Worm (Caenorhabditis elegans) whole organism, young adult: ENCODE results near the gene suf-1.

ENCODE experiments used
- C06A6.2 ChIP-seq: fragments of 200-800 bp; sonication (Bioruptor generic); conservative IDR thresholded peaks from 2 replicates; pipeline ENCODE4 v1.3.6; 2022; ENCODE audit warnings: missing genetic modification characterization, missing compliant biosample characterization
- F10E7.11 ChIP-seq: sonication (generic microtip); optimal IDR thresholded peaks from 2 replicates; lab custom pipeline; 2017; ENCODE audit warnings: mild to moderate bottlenecking, missing genetic modification characterization, moderate library complexity, missing compliant biosample characterization
- F23B12.7 ChIP-seq: sonication (generic microtip); optimal IDR thresholded peaks from 2 replicates; lab custom pipeline; 2017; ENCODE audit warnings: missing genetic modification characterization, mild to moderate bottlenecking, missing compliant biosample characterization, antibody characterized with exemption, moderate library complexity; ENCODE audit not compliant: insufficient read depth
- Y53F4B.3 ChIP-seq: fragments of 200-800 bp; sonication (Bioruptor generic); IDR thresholded peaks from 2 replicates; pipeline ENCODE4 v1.3.6; 2022; ENCODE audit warnings: missing genetic modification reagents, missing genetic modification characterization, missing compliant biosample characterization
- Y53G8AR.9 ChIP-seq: fragments of 200-800 bp; sonication (Bioruptor generic); conservative IDR thresholded peaks from 2 replicates; pipeline ENCODE4 v1.3.6; 2022; ENCODE audit warnings: missing genetic modification reagents, missing genetic modification characterization, missing compliant biosample characterization
- ZK185.1 ChIP-seq: sonication (generic microtip); optimal IDR thresholded peaks from 2 replicates; lab custom pipeline; 2016; ENCODE audit warnings: mild to moderate bottlenecking, missing genetic modification characterization, missing compliant biosample characterization; ENCODE audit not compliant: poor library complexity, severe bottlenecking
- ama-1 ChIP-seq, 3 experiments: fragments of 150-350 bp in 1 of 3; sonication (generic microtip) in 2 of 3; optimal IDR thresholded peaks; 2 replicates each; lab custom pipeline; 2014 to 2018; ENCODE audit warnings: missing biosample characterization in 2 of 3, missing genetic modification characterization in 2 of 3, missing genetic modification reagents in 2 of 3
- attf-5 ChIP-seq: fragments of 200-800 bp; sonication (Bioruptor generic); optimal IDR thresholded peaks from 2 replicates; lab custom pipeline; 2018; ENCODE audit warnings: mild to moderate bottlenecking, missing genetic modification characterization, missing compliant biosample characterization
- attf-6 ChIP-seq: fragments of 200-800 bp; sonication (Bioruptor generic); IDR thresholded peaks from 2 replicates; pipeline ENCODE4 v1.3.6; 2022; ENCODE audit warnings: missing genetic modification reagents, missing genetic modification characterization, missing compliant biosample characterization
- cebp-1 ChIP-seq, 2 experiments: fragments of 200-800 bp in 1 of 2; sonication (Bioruptor generic) in 1 of 2; sonication (generic microtip) in 1 of 2; IDR thresholded peaks in 1 of 2; optimal IDR thresholded peaks in 1 of 2; 2 replicates each; pipeline versions ENCODE4 v1.3.6 to Lab custom; 2017 to 2022; ENCODE audit warnings: missing compliant biosample characterization in 2 of 2, missing genetic modification characterization in 2 of 2, mild to moderate bottlenecking in 1 of 2, missing genetic modification reagents in 1 of 2, moderate library complexity in 1 of 2
- ceh-79 ChIP-seq: sonication (generic microtip); optimal IDR thresholded peaks from 2 replicates; lab custom pipeline; 2017; ENCODE audit warnings: mild to moderate bottlenecking, missing genetic modification characterization, missing compliant biosample characterization
- chd-7 ChIP-seq: sonication (generic microtip); optimal IDR thresholded peaks from 2 replicates; lab custom pipeline; 2016; ENCODE audit warnings: mild to moderate bottlenecking, missing genetic modification characterization, moderate library complexity, missing compliant biosample characterization
- dox-1 ChIP-seq: fragments of 200-800 bp; sonication (Bioruptor generic); IDR thresholded peaks from 2 replicates; pipeline ENCODE4 v1.3.6; 2022; ENCODE audit warnings: missing genetic modification reagents, missing genetic modification characterization, missing compliant biosample characterization
- egrh-3 ChIP-seq: fragments of 200-800 bp; sonication (Bioruptor generic); IDR thresholded peaks from 2 replicates; pipeline ENCODE4 v1.3.6; 2022; ENCODE audit warnings: missing genetic modification reagents, missing genetic modification characterization, missing compliant biosample characterization
- ekl-4 ChIP-seq: fragments of 200-800 bp; sonication (Bioruptor generic); IDR thresholded peaks from 2 replicates; pipeline ENCODE4 v1.3.6; 2022; ENCODE audit warnings: missing genetic modification reagents, missing genetic modification characterization, missing compliant biosample characterization
- ets-4 ChIP-seq: fragments of 200-800 bp; sonication (Bioruptor generic); optimal IDR thresholded peaks from 2 replicates; lab custom pipeline; 2018; ENCODE audit warnings: mild to moderate bottlenecking, missing genetic modification characterization, missing compliant biosample characterization
- him-1 ChIP-seq: sonication (generic microtip); optimal IDR thresholded peaks from 2 replicates; lab custom pipeline; 2016; ENCODE audit warnings: missing genotype, missing genetic modification reagents, missing genetic modification characterization, missing compliant biosample characterization
- hmg-1.2 ChIP-seq: fragments of 200-800 bp; sonication (Bioruptor generic); IDR thresholded peaks from 2 replicates; pipeline ENCODE4 v1.3.6; 2022; ENCODE audit warnings: missing genetic modification reagents, missing genetic modification characterization, missing compliant biosample characterization
- hmg-20 ChIP-seq: fragments of 200-800 bp; sonication (Bioruptor generic); IDR thresholded peaks from 2 replicates; pipeline ENCODE4 v1.3.6; 2022; ENCODE audit warnings: missing genetic modification reagents, missing genetic modification characterization, missing compliant biosample characterization
- let-526 ChIP-seq: fragments of 200-800 bp; sonication (Bioruptor generic); IDR thresholded peaks from 2 replicates; pipeline ENCODE4 v1.3.6; 2022; ENCODE audit warnings: missing genetic modification reagents, missing genetic modification characterization, missing compliant biosample characterization
- let-607 ChIP-seq, 2 experiments: fragments of 200-800 bp in 1 of 2; sonication (Bioruptor generic) in 1 of 2; sonication (generic microtip) in 1 of 2; optimal IDR thresholded peaks; 2 replicates each; lab custom pipeline; 2016 to 2018; ENCODE audit warnings: mild to moderate bottlenecking in 2 of 2, missing compliant biosample characterization in 2 of 2, missing genetic modification characterization in 2 of 2, moderate library complexity in 2 of 2, missing genotype in 1 of 2
- lin-35 ChIP-seq, 3 experiments: fragments of 150-350 bp in 2 of 3; sonication (generic microtip) in 1 of 3; optimal IDR thresholded peaks; 2 replicates each; lab custom pipeline; 2014 to 2018; ENCODE audit warnings: missing biosample characterization in 3 of 3, missing genetic modification characterization in 3 of 3, missing genetic modification reagents in 3 of 3
- lin-54 ChIP-seq: fragments of 200-800 bp; sonication (Bioruptor generic); optimal IDR thresholded peaks from 2 replicates; lab custom pipeline; 2018; ENCODE audit warnings: mild to moderate bottlenecking, missing genetic modification characterization, missing compliant biosample characterization
- lir-1 ChIP-seq: fragments of 200-800 bp; sonication (Bioruptor generic); conservative IDR thresholded peaks from 2 replicates; pipeline ENCODE4 v1.3.6; 2022; ENCODE audit warnings: missing genetic modification reagents, missing genetic modification characterization, missing compliant biosample characterization
- madf-10 ChIP-seq: sonication (generic microtip); optimal IDR thresholded peaks from 2 replicates; lab custom pipeline; 2016; ENCODE audit warnings: mild to moderate bottlenecking, missing genetic modification characterization, missing compliant biosample characterization
- madf-3 ChIP-seq: fragments of 200-800 bp; sonication (Bioruptor generic); IDR thresholded peaks from 2 replicates; pipeline ENCODE4 v1.3.6; 2022; ENCODE audit warnings: missing genetic modification reagents, missing genetic modification characterization, missing compliant biosample characterization
- madf-6 ChIP-seq: fragments of 200-800 bp; sonication (Bioruptor generic); IDR thresholded peaks from 2 replicates; pipeline ENCODE4 v1.3.6; 2022; ENCODE audit warnings: missing genetic modification reagents, missing genetic modification characterization, missing compliant biosample characterization
- madf-8 ChIP-seq: fragments of 200-800 bp; sonication (Bioruptor generic); conservative IDR thresholded peaks from 2 replicates; pipeline ENCODE4 v1.3.6; 2022; ENCODE audit warnings: missing genetic modification reagents, missing genetic modification characterization, missing compliant biosample characterization
- mcd-1 ChIP-seq: fragments of 200-800 bp; sonication (Bioruptor generic); IDR thresholded peaks from 2 replicates; pipeline ENCODE4 v1.3.6; 2022; ENCODE audit warnings: missing genetic modification reagents, missing genetic modification characterization, missing compliant biosample characterization
- mel-28 ChIP-seq: sonication (generic microtip); optimal IDR thresholded peaks from 2 replicates; lab custom pipeline; 2016; ENCODE audit warnings: borderline replicate concordance, mild to moderate bottlenecking, missing genetic modification characterization, missing compliant biosample characterization
- nhr-80 ChIP-seq: sonication (generic microtip); optimal IDR thresholded peaks from 2 replicates; lab custom pipeline; 2016; ENCODE audit warnings: missing genetic modification characterization, missing compliant biosample characterization
- repo-1 ChIP-seq: sonication (generic microtip); optimal IDR thresholded peaks from 2 replicates; lab custom pipeline; 2017; ENCODE audit warnings: mild to moderate bottlenecking, missing genetic modification characterization, missing compliant biosample characterization
- unc-62 ChIP-seq: fragments of 150-350 bp; optimal IDR thresholded peaks from 2 replicates; lab custom pipeline; 2014; ENCODE audit warnings: missing biosample characterization, missing genetic modification reagents, missing genetic modification characterization
- xnd-1 ChIP-seq: sonication (generic microtip); optimal IDR thresholded peaks from 2 replicates; lab custom pipeline; 2016; ENCODE audit warnings: missing genotype, missing genetic modification reagents, missing genetic modification characterization, missing compliant biosample characterization
- ztf-25 ChIP-seq: fragments of 200-800 bp; sonication (Bioruptor generic); IDR thresholded peaks from 2 replicates; pipeline ENCODE4 v1.3.6; 2022; ENCODE audit warnings: missing genetic modification reagents, missing genetic modification characterization, missing compliant biosample characterization
- ztf-28 ChIP-seq: fragments of 200-800 bp; sonication (Bioruptor generic); IDR thresholded peaks from 2 replicates; pipeline ENCODE4 v1.3.6; 2022; ENCODE audit warnings: missing genetic modification reagents, missing genetic modification characterization, missing compliant biosample characterization

suf-1 gene

DNA sequence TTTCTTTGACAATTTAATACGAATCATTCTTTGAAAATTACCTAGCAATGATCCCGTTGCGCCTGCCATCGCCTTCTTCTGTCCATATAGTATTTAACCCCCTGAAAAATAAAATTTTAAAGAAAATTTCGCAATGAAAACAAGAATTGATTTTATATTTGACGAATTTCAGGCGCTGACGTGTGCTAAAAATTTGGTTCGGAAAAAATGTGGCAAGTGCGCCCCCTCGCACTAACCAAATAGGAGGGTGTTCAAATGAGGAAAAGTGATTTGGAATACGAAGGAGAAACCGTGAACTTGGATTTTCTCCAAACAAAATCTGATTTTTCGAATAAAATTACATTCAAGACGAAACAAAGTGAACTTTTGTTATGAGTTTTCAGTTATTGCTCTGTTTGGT, 37.6 kb upstream of the suf-1 start, which contains the start of gene stc-1:
stc-1 (minus strand) TSS at position 101 of the 400 bp plus-strand sequence.
- TF ChIP-seq let-526 (GFP tag; lab: Robert Waterston, UW): no peak
- TF ChIP-seq cebp-1 (GFP tag; IDR thresholded peaks at IDR 0.05; lab: Robert Waterston, UW): peak; percentile 19; the same call in 1 of the 2 replicates
- peak; percentile 76 for TF ChIP-seq cebp-1 (tag; optimal IDR thresholded peaks at IDR 0.05; lab: Kevin White, UChicago)
- TF ChIP-seq madf-8: no peak
- TF ChIP-seq let-607 (tag; optimal IDR thresholded peaks at IDR 0.05; lab: Kevin White, UChicago): peak; percentile 35 to 68
- no peak for TF ChIP-seq madf-3 (GFP tag; lab: Robert Waterston, UW)
- TF ChIP-seq ZK185.1: peak; percentile 30
- TF ChIP-seq madf-6 (GFP tag; lab: Robert Waterston, UW): no peak
- TF ChIP-seq repo-1 (tag; lab: Kevin White, UChicago): peak; percentile 17
- TF ChIP-seq lir-1: no peak
- TF ChIP-seq chd-7 (tag; lab: Kevin White, UChicago): no peak
- TF ChIP-seq C06A6.2 (GFP tag; lab: Robert Waterston, UW): no peak
- TF ChIP-seq ekl-4 (GFP tag; lab: Robert Waterston, UW): no peak
- no peak for TF ChIP-seq Y53F4B.3
- TF ChIP-seq ztf-28 (GFP tag; lab: Robert Waterston, UW): no peak
- no peak for TF ChIP-seq madf-10 (tag; lab: Kevin White, UChicago)
- no peak for TF ChIP-seq him-1 (tag; lab: Kevin White, UChicago)
- TF ChIP-seq Y53G8AR.9 (GFP tag; lab: Robert Waterston, UW): no peak
- TF ChIP-seq nhr-80 (tag; lab: Kevin White, UChicago): peak; percentile 17
- TF ChIP-seq ama-1 (optimal IDR thresholded peaks at IDR 0.05; lab: Kevin White, UChicago): no peak
- no peak for TF ChIP-seq ama-1 (GFP tag; optimal IDR thresholded peaks at IDR 0.05; lab: Kevin White, UChicago)
- no peak for TF ChIP-seq xnd-1 (tag; lab: Kevin White, UChicago)
- TF ChIP-seq mcd-1 (GFP tag; lab: Robert Waterston, UW): peak; percentile 67
- TF ChIP-seq attf-6 (GFP tag; lab: Robert Waterston, UW): no peak
- TF ChIP-seq F23B12.7: peak; percentile 1
- TF ChIP-seq lin-35 (GFP tag; optimal IDR thresholded peaks at IDR 0.05; lab: Kevin White, UChicago): peak in 1 of 3 experiments; percentile 2
- TF ChIP-seq ztf-25 (GFP tag; lab: Robert Waterston, UW): no peak
- no peak for TF ChIP-seq F10E7.11 (tag; lab: Kevin White, UChicago)
- no peak for TF ChIP-seq mel-28
- TF ChIP-seq attf-5: peak; percentile 28
- peak; percentile 35 for TF ChIP-seq lin-54
- TF ChIP-seq egrh-3 (GFP tag; lab: Robert Waterston, UW): no peak

DNA sequence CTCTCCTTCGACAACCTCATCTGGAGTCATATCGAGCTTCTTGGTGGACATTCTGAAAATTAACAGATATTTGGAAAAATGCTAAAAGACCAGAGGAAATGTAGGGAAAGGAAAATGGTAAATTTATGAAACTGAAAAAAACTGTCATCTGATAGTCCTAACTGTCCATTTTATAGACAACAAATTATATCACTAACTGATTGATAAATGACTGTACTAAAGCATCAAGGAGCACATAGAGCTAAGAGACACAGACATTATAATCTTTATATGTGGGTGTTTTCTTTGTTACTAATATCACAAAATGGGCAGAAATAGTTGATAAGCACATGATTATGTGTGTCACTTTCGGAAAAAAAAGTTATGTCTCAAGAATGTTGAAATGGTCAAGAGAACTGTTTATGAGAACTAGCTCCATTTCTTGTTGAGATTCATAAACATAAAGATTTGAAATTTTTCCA, 36.8 kb upstream of the suf-1 start, which contains the start of gene F54C9.3:
F54C9.3 (minus strand) TSS at position 51 of the 461 bp plus-strand sequence.
- TF ChIP-seq let-607 (tag; optimal IDR thresholded peaks at IDR 0.05; lab: Kevin White, UChicago): peak in 1 of 2 experiments; percentile 74
- peak; percentile 12 for TF ChIP-seq madf-10 (tag; lab: Kevin White, UChicago)
- no peak; the same call in 1 of the 2 replicates for TF ChIP-seq cebp-1 (GFP tag; IDR thresholded peaks at IDR 0.05; lab: Robert Waterston, UW)
- TF ChIP-seq cebp-1 (tag; optimal IDR thresholded peaks at IDR 0.05; lab: Kevin White, UChicago): peak; percentile 47
- no peak for TF ChIP-seq him-1 (tag; lab: Kevin White, UChicago)
- no peak for TF ChIP-seq hmg-20 (GFP tag; lab: Robert Waterston, UW)
- peak; percentile 57 for TF ChIP-seq attf-5
- peak; percentile 7 for TF ChIP-seq ets-4 (GFP tag; lab: Kevin White, UChicago)
- TF ChIP-seq mcd-1 (GFP tag; lab: Robert Waterston, UW): 0 out of 2 replicates have a peak, but pooled peaks have one; percentile 19
- TF ChIP-seq ceh-79 (tag; lab: Kevin White, UChicago): no peak
- peak; percentile 44; the same call in 1 of the 2 replicates for TF ChIP-seq hmg-1.2 (GFP tag; lab: Robert Waterston, UW)
- peak; percentile 93 for TF ChIP-seq nhr-80 (tag; lab: Kevin White, UChicago)
- 0 out of 2 replicates have a peak, but pooled peaks have one; percentile 32 for TF ChIP-seq dox-1 (GFP tag; lab: Robert Waterston, UW)
- peak; percentile 66 for TF ChIP-seq unc-62 (GFP tag; lab: Kevin White, UChicago)
